Fruit fly (Drosophila melanogaster) ovary, adult (tissue): ENCODE data around the gene spel1.

Experiments
- CG17801 ChIP-seq: fragments of 200-800 bp; optimal IDR thresholded peaks from 2 replicates; lab custom pipeline; 2019; ENCODE audit warnings: missing biosample characterization, mild to moderate bottlenecking, missing genetic modification characterization, moderate library complexity; ENCODE audit not compliant: partially characterized antibody

The spel1 gene

DNA sequence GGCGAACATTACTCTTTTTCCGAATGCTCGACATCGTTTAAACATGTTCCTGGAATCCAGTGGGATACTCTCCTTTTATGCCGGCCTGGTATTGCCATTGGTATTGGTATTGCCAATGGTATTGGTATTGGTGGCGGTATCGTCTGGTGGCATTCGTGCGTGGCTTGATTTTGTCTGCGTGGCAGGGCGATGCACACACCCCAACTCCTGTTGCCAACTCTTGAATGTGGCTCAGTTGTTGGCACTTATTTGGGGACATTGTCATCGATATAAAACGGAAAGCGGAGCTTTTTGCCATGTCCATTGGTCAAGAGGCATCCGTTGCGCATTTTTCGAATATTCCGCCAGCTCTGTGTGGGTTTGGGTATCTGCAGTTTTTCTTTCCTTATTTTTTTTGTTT is 20.0 kb downstream of the spel1 start:
- no peak for TF ChIP-seq CG17801 (GFP tag; lab: Kevin White, UChicago)

- TF ChIP-seq CG17801 (GFP tag; lab: Kevin White, UChicago): no peak
Measured at dm6 chr2L:14386522-14386921, 24.7 kb downstream of the spel1 start.

DNA sequence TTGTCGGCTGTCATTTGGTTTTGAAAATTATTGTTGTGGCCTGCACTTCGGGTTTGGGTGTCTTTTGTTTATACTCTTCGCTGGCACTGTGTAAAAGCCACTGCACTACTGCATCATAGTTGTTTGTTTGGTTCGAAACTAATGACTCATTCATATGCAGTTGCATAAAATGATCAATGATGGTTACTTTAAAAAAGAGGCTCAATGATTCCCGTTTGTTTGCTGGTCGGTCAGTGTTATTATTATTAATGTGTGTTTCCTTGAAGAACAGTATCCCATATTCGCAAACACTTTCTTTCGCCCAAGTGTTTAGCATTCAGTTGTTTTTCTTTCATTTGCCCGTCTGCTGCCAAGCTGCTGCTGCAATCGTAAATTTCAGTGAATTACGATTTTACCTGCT is 26.6 kb downstream of the spel1 start:
- no peak for TF ChIP-seq CG17801 (GFP tag; lab: Kevin White, UChicago)

dm6 chr2L:14393527-14393926 is 31.7 kb downstream of the spel1 start:
- TF ChIP-seq CG17801 (GFP tag; lab: Kevin White, UChicago): no peak

DNA sequence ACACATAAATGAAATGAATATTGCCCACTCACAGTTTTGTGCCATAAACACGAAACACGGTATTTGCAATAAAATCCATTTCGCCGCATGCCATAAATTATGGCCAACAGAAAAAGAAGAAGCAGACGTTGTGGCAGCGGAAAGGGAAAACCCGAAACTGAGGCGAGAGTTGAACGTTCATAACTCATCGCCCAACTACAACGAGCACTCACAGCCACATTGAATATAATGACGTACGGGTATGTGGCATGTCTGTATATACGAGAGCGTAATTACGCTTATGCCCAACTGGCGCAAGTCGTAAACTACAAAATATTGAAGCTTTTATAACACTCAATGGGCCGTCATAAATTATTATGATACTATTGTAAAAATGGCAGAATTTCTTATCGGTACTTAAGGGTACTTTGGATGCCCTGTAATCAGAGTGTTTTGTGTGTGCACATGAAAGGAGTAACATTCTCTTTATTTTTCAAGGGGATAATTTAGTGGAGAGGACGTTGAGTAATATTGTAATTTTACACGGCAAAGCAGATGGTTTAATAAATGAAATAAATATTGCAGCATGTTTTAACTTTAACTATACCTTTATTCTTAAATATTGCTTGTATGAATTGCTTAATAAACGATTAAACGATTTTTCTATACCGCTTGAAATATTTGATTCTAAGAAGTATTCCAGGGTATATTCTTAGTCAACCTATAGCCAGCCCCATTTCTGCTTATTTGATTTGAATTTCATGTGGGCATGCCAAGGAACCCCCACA is 32.6 kb downstream of the spel1 start:
- peak; percentile 43 for TF ChIP-seq CG17801 (GFP tag; lab: Kevin White, UChicago)

- no peak for TF ChIP-seq CG17801 (GFP tag; lab: Kevin White, UChicago)
Measured at dm6 chr2L:14395065-14395439, 33.2 kb downstream of the spel1 start.

- TF ChIP-seq CG17801 (GFP tag; lab: Kevin White, UChicago): no peak
Measured at dm6 chr2L:14396263-14396662, 34.4 kb downstream of the spel1 start.

DNA sequence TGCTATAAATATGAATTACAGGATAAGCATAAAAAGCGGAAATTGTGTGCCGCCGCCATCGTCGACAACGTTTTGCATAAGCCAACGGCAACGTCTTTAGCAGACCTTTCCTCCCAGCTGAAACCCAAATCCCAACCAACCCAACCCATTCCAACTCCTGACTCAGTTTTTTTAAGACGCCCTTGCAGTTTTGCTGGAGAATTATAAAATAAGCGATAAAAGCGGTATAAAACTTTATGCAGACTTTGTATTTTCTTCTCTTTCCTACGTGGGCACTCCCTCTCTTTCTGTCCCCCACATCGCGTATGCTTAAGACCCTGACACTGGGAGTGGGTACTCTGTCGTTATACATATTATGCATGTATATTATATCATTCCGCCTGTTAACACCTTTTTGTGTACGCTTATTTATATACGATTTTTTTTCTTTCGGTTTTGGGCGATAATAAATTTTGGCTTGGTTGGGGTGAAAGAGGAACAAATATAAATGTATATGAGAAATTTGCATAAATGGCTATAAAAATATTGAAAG is 35.3 kb downstream of the spel1 start:
- no peak for TF ChIP-seq CG17801 (GFP tag; lab: Kevin White, UChicago)

DNA sequence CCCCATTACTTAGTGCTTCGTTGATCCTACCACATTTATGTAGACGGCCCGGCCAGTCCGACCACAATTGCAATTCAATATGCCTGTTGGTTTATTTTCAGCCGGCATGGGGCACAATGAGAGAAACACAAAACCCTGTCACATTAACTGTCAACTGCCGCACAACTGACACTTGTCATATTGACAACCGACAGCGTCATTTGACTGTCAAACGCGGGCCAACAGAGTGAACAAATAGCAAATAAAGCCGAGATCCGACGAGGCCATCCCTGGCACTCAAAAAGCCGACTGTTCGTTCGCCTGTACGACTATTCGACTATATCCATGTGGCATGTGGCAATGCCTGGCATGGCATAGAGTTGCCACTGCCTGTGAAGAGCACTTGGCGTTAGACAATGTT is 36.1 kb downstream of the spel1 start:
- TF ChIP-seq CG17801 (GFP tag; lab: Kevin White, UChicago): no peak

dm6 chr2L:14398562-14398961 is 36.7 kb downstream of the spel1 start:
- TF ChIP-seq CG17801 (GFP tag; lab: Kevin White, UChicago): no peak

dm6 chr2L:14399326-14399725 is 37.5 kb downstream of the spel1 start:
- no peak for TF ChIP-seq CG17801 (GFP tag; lab: Kevin White, UChicago)

- TF ChIP-seq CG17801 (GFP tag; lab: Kevin White, UChicago): no peak
Measured at dm6 chr2L:14400676-14401075, 38.8 kb downstream of the spel1 start.

dm6 chr2L:14401616-14402240 is 39.9 kb downstream of the spel1 start:
- no peak for TF ChIP-seq CG17801 (GFP tag; lab: Kevin White, UChicago)

DNA sequence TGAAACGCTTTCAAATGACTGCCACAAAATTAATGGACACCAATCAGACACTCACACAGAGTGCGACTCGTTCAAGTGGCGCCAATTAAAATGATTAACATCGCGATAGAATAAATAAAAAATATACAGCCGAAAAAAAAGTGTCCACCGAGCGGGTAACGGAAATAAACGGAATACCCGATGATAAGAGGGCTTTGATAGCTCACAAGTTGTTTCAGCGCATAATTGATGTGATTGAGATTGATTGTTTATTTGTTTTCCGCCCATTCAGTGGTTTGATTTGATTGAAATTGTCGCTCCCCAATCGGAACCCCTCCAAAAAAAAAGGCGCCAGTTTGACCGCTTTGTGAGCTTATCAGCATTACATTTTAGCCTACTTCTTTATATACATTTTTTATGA is 41.7 kb downstream of the spel1 start:
- no peak for TF ChIP-seq CG17801 (GFP tag; lab: Kevin White, UChicago)

- no peak for TF ChIP-seq CG17801 (GFP tag; lab: Kevin White, UChicago)
Measured at dm6 chr2L:14404744-14405449, 43.0 kb downstream of the spel1 start.
